Fruit fly (Drosophila melanogaster) whole organism, embryonic: ENCODE results near the gene CG9775.

Experiments used
- Antp ChIP-seq: fragments of 200-800 bp; sonication (Bioruptor generic); optimal IDR thresholded peaks from 3 replicates; lab custom pipeline; 2016; ENCODE audit warnings: missing biosample characterization, missing genetic modification characterization
- BEAF-32 ChIP-seq: fragments of 200-800 bp; sonication (Bioruptor generic); optimal IDR thresholded peaks from 3 replicates; lab custom pipeline; 2017; ENCODE audit warnings: missing biosample characterization, missing genetic modification characterization, mild to moderate bottlenecking, moderate library complexity, missing genetic modification reagents
- Bgb ChIP-seq: fragments of 200-800 bp; sonication (Bioruptor generic); IDR thresholded peaks from 2 replicates; pipeline ENCODE4 v1.3.6; 2022; ENCODE audit warnings: missing biosample characterization, missing genetic modification characterization; ENCODE audit not compliant: partially characterized antibody
- Bteb2 ChIP-seq: fragments of 200-800 bp; sonication (Bioruptor generic); optimal IDR thresholded peaks from 2 replicates; lab custom pipeline; 2016; ENCODE audit warnings: missing biosample characterization, missing genetic modification characterization
- CG11398 ChIP-seq: fragments of 200-800 bp; sonication (Bioruptor generic); optimal IDR thresholded peaks from 2 replicates; lab custom pipeline; 2016; ENCODE audit warnings: missing biosample characterization, missing genetic modification characterization
- CG11504 ChIP-seq: fragments of 200-800 bp; sonication (Bioruptor generic); optimal IDR thresholded peaks from 3 replicates; lab custom pipeline; 2019; ENCODE audit warnings: missing biosample characterization, mild to moderate bottlenecking, missing genetic modification characterization, moderate library complexity
- CG16813 ChIP-seq: fragments of 200-800 bp; sonication (Bioruptor generic); IDR thresholded peaks from 3 replicates; pipeline ENCODE4 v1.3.6; 2022; ENCODE audit warnings: missing biosample characterization, missing genetic modification characterization; ENCODE audit not compliant: partially characterized antibody
- CG17568 ChIP-seq: fragments of 200-800 bp; sonication (Bioruptor generic); optimal IDR thresholded peaks from 2 replicates; lab custom pipeline; 2018; ENCODE audit warnings: missing biosample characterization, mild to moderate bottlenecking, missing genetic modification characterization, moderate library complexity
- CG17802 ChIP-seq: fragments of 200-800 bp; sonication (Bioruptor generic); optimal IDR thresholded peaks from 2 replicates; lab custom pipeline; 2018; ENCODE audit warnings: missing biosample characterization, mild to moderate bottlenecking, missing genetic modification characterization, moderate library complexity
- CG17829 ChIP-seq: fragments of 200-800 bp; optimal IDR thresholded peaks from 2 replicates; lab custom pipeline; 2019; ENCODE audit warnings: missing biosample characterization, mild to moderate bottlenecking, missing genetic modification characterization, moderate library complexity
- CG18011 ChIP-seq: fragments of 200-800 bp; sonication (Bioruptor generic); optimal IDR thresholded peaks from 2 replicates; lab custom pipeline; 2017; ENCODE audit warnings: missing biosample characterization, missing genetic modification characterization, mild to moderate bottlenecking, moderate library complexity, missing genotype
- CG18599 ChIP-seq: fragments of 200-800 bp; sonication (Bioruptor generic); optimal IDR thresholded peaks from 3 replicates; lab custom pipeline; 2017; ENCODE audit warnings: missing biosample characterization, missing genetic modification characterization, mild to moderate bottlenecking, moderate library complexity, missing genetic modification reagents
- CG2199 ChIP-seq: fragments of 200-800 bp; sonication (Bioruptor generic); IDR thresholded peaks from 3 replicates; pipeline ENCODE4 v1.3.6; 2022; ENCODE audit warnings: missing biosample characterization, missing genetic modification characterization
- CG2875 ChIP-seq: fragments of 200-800 bp; sonication (Bioruptor generic); optimal IDR thresholded peaks from 2 replicates; lab custom pipeline; 2017; ENCODE audit warnings: missing biosample characterization, mild to moderate bottlenecking, missing genetic modification characterization, missing genetic modification reagents
- CG34224 ChIP-seq: fragments of 200-800 bp; sonication (Bioruptor generic); IDR thresholded peaks from 3 replicates; pipeline ENCODE4 v1.3.6; 2022; ENCODE audit warnings: missing biosample characterization, missing genetic modification characterization; ENCODE audit not compliant: partially characterized antibody
- CG4617 ChIP-seq: fragments of 200-800 bp; sonication (Bioruptor generic); optimal IDR thresholded peaks from 3 replicates; lab custom pipeline; 2016; ENCODE audit warnings: missing biosample characterization, missing genetic modification characterization, borderline replicate concordance
- CG6791 ChIP-seq: fragments of 200-800 bp; sonication (Bioruptor generic); IDR thresholded peaks from 3 replicates; pipeline ENCODE4 v1.3.6; 2022; ENCODE audit warnings: missing biosample characterization, missing genetic modification characterization; ENCODE audit not compliant: partially characterized antibody
- Chrac-16 ChIP-seq: fragments of 200-800 bp; sonication (Bioruptor generic); optimal IDR thresholded peaks from 3 replicates; lab custom pipeline; 2016; ENCODE audit warnings: missing biosample characterization, missing genetic modification characterization
- CoRest ChIP-seq: fragments of 200-800 bp; sonication (Bioruptor generic); optimal IDR thresholded peaks from 3 replicates; lab custom pipeline; 2018; ENCODE audit warnings: missing biosample characterization, mild to moderate bottlenecking, missing genetic modification characterization, moderate library complexity
- Dll ChIP-seq: fragments of 200-800 bp; sonication (Bioruptor generic); IDR thresholded peaks from 4 replicates; pipeline ENCODE4 v1.3.6; 2022; ENCODE audit warnings: missing biosample characterization, missing genetic modification characterization; ENCODE audit not compliant: partially characterized antibody
- Dref ChIP-seq: fragments of 200-800 bp; sonication (Bioruptor generic); IDR thresholded peaks from 2 replicates; pipeline ENCODE4 v1.3.6; 2022; ENCODE audit warnings: missing biosample characterization, missing genetic modification characterization
- E2f2 ChIP-seq: fragments of 200-800 bp; sonication (Bioruptor generic); IDR thresholded peaks from 2 replicates; pipeline ENCODE4 v1.3.6; 2022; ENCODE audit warnings: missing biosample characterization, missing genetic modification characterization
- Fer1 ChIP-seq: fragments of 200-800 bp; sonication (Bioruptor generic); optimal IDR thresholded peaks from 2 replicates; lab custom pipeline; 2017; ENCODE audit warnings: missing biosample characterization, mild to moderate bottlenecking, missing genetic modification characterization
- HLH3B ChIP-seq: fragments of 200-800 bp; sonication (Bioruptor generic); IDR thresholded peaks from 2 replicates; pipeline ENCODE4 v1.3.6; 2022; ENCODE audit warnings: missing biosample characterization, missing genetic modification characterization
- Hmr ChIP-seq: fragments of 200-800 bp; sonication (Bioruptor generic); optimal IDR thresholded peaks from 3 replicates; lab custom pipeline; 2017; ENCODE audit warnings: mild to moderate bottlenecking, missing biosample characterization, missing genetic modification reagents, missing genetic modification characterization
- Hr39 ChIP-seq: fragments of >200 bp; optimal IDR thresholded peaks from 2 replicates; lab custom pipeline; 2017
- MESR4 ChIP-seq: fragments of 200-800 bp; sonication (Bioruptor generic); optimal IDR thresholded peaks from 2 replicates; lab custom pipeline; 2018; ENCODE audit warnings: missing biosample characterization, mild to moderate bottlenecking, missing genetic modification characterization, moderate library complexity
- Med ChIP-seq: fragments of 200-800 bp; sonication (Bioruptor generic); peaks from one replicate; lab custom pipeline; 2016; ENCODE audit warnings: missing biosample characterization, missing genetic modification characterization, mild to moderate bottlenecking, inconsistent platforms, moderate library complexity
- Oli ChIP-seq: fragments of 200-800 bp; sonication (Bioruptor generic); optimal IDR thresholded peaks from 2 replicates; lab custom pipeline; 2018; ENCODE audit warnings: missing biosample characterization, mild to moderate bottlenecking, missing genetic modification characterization, moderate library complexity
- PHDP ChIP-seq: fragments of 200-800 bp; sonication (Bioruptor generic); optimal IDR thresholded peaks from 3 replicates; lab custom pipeline; 2018; ENCODE audit warnings: missing biosample characterization, mild to moderate bottlenecking, missing genetic modification characterization, moderate library complexity
- Sin3A ChIP-seq: fragments of >200 bp; optimal IDR thresholded peaks from 2 replicates; lab custom pipeline; 2018
- Sry-β ChIP-seq: fragments of 200-800 bp; sonication (Bioruptor generic); optimal IDR thresholded peaks from 2 replicates; lab custom pipeline; 2018; ENCODE audit warnings: missing biosample characterization, mild to moderate bottlenecking, missing genetic modification characterization, moderate library complexity
- Trl ChIP-seq, 3 experiments: fragments of >200 bp in 2 of 3; fragments of 200-800 bp in 1 of 3; sonication (Bioruptor generic) in 1 of 3; optimal IDR thresholded peaks; 2 replicates in 1 of 3; 3 replicates in 2 of 3; lab custom pipeline; 2016 to 2017; ENCODE audit warnings: missing biosample characterization in 1 of 3, missing genetic modification characterization in 1 of 3
- amos ChIP-seq: fragments of 200-800 bp; sonication (Bioruptor generic); IDR thresholded peaks from 2 replicates; pipeline ENCODE4 v1.3.6; 2022; ENCODE audit warnings: missing biosample characterization, missing genetic modification characterization; ENCODE audit not compliant: partially characterized antibody
- ato ChIP-seq: fragments of 200-800 bp; sonication (Bioruptor generic); IDR thresholded peaks from 2 replicates; pipeline ENCODE4 v1.3.6; 2022; ENCODE audit warnings: missing biosample characterization, missing genetic modification characterization; ENCODE audit not compliant: partially characterized antibody
- bbx ChIP-seq: fragments of 200-800 bp; sonication (Bioruptor generic); IDR thresholded peaks from 2 replicates; pipeline ENCODE4 v1.3.6; 2022; ENCODE audit warnings: missing biosample characterization, missing genetic modification characterization; ENCODE audit not compliant: partially characterized antibody
- dm ChIP-seq: fragments of 200-800 bp; sonication (Bioruptor generic); optimal IDR thresholded peaks from 3 replicates; lab custom pipeline; 2016; ENCODE audit warnings: missing biosample characterization, missing genetic modification characterization
- fru ChIP-seq: fragments of >200 bp; optimal IDR thresholded peaks from 2 replicates; lab custom pipeline; 2017
- gem ChIP-seq: fragments of 200-800 bp; sonication (Bioruptor generic); optimal IDR thresholded peaks from 2 replicates; lab custom pipeline; 2019; ENCODE audit warnings: missing biosample characterization, mild to moderate bottlenecking, missing genetic modification characterization, moderate library complexity
- inv ChIP-seq: fragments of 200-800 bp; sonication (Bioruptor generic); IDR thresholded peaks from 2 replicates; pipeline ENCODE4 v1.3.6; 2022; ENCODE audit warnings: missing biosample characterization, missing genetic modification characterization; ENCODE audit not compliant: partially characterized antibody
- kah ChIP-seq: fragments of 200-800 bp; sonication (Bioruptor generic); optimal IDR thresholded peaks from 2 replicates; lab custom pipeline; 2018; ENCODE audit warnings: missing biosample characterization, mild to moderate bottlenecking, missing genetic modification characterization
- mld ChIP-seq: fragments of 200-800 bp; sonication (Bioruptor generic); IDR thresholded peaks from 3 replicates; pipeline ENCODE4 v1.3.6; 2022; ENCODE audit warnings: missing biosample characterization, missing genetic modification characterization; ENCODE audit not compliant: partially characterized antibody
- nerfin-2 ChIP-seq: fragments of 200-800 bp; sonication (Bioruptor generic); IDR thresholded peaks from 2 replicates; pipeline ENCODE4 v1.3.6; 2022; ENCODE audit warnings: missing biosample characterization, missing genetic modification characterization; ENCODE audit not compliant: partially characterized antibody
- nmo ChIP-seq: fragments of 200-800 bp; sonication (Bioruptor generic); optimal IDR thresholded peaks from 2 replicates; lab custom pipeline; 2018; ENCODE audit warnings: missing biosample characterization, mild to moderate bottlenecking, missing genetic modification characterization, moderate library complexity
- row ChIP-seq: fragments of 200-800 bp; sonication (Bioruptor generic); IDR thresholded peaks from 3 replicates; pipeline ENCODE4 v1.3.6; 2022; ENCODE audit warnings: missing biosample characterization, missing genetic modification characterization
- scrt ChIP-seq: fragments of 200-800 bp; sonication (Bioruptor generic); optimal IDR thresholded peaks from 2 replicates; lab custom pipeline; 2018; ENCODE audit warnings: missing biosample characterization, mild to moderate bottlenecking, missing genetic modification characterization, moderate library complexity
- tap ChIP-seq: fragments of 200-800 bp; optimal IDR thresholded peaks from 3 replicates; lab custom pipeline; 2019; ENCODE audit warnings: missing biosample characterization, mild to moderate bottlenecking, missing genetic modification characterization, moderate library complexity
- tin ChIP-seq: fragments of 200-800 bp; sonication (Bioruptor generic); optimal IDR thresholded peaks from 3 replicates; lab custom pipeline; 2016; ENCODE audit warnings: missing biosample characterization, missing genetic modification characterization

The CG9775 gene

DNA sequence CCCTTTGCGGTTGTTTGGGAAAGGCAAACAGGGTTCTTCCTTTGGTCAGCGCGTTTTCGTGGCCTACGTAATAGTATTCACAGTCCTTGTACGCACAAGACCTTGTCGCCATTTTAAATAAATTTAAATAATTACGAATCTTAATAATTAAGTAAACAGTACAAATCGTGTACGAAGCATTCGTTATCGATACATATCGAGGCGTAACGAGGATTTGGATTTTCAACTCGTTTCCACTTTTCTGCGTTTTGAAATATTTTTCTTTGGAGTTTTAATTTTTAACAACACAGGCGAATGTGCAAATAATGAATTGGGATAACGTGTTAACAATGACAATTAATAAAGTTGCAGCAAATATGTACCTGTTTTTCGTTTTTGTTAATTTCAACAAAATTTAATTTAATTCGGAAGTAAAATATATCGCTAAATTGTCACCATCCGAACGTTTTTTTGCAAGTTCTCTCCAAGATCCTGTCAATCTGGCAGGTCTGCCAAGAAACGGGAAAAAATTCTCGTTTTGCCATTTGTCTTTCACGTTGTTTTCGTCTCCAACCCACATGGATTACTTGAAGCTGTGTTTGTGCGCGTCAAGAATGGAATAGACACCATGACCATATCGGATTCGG, 3.9 kb upstream of the CG9775 start, which contains the start of the genes Dlip2 and rpk (continued):
- no peak for TF ChIP-seq Chrac-16 (GFP tag; lab: Kevin White, UChicago)
- TF ChIP-seq Fer1 (GFP tag; lab: Kevin White, UChicago): no peak
- no peak for TF ChIP-seq CG2875 (GFP tag; lab: Kevin White, UChicago)
- TF ChIP-seq Oli (tag; lab: Kevin White, UChicago): no peak
- peak; percentile 24 for TF ChIP-seq gem (tag; lab: Kevin White, UChicago)
- peak; percentile 92 for TF ChIP-seq Bgb (GFP tag; lab: Robert Waterston, UW)
- no peak for TF ChIP-seq tin (GFP tag; lab: Kevin White, UChicago)
- TF ChIP-seq CG17829: peak; percentile 45
- no peak for TF ChIP-seq tap (tag; lab: Kevin White, UChicago)
- TF ChIP-seq row (GFP tag; lab: Robert Waterston, UW): peak; percentile 66; the same call in 2 of the 3 replicates
- no peak for TF ChIP-seq CG18011 (GFP tag; lab: Kevin White, UChicago)
- TF ChIP-seq Sry-β (GFP tag; lab: Kevin White, UChicago): peak; percentile 62
- peak; percentile 31 for TF ChIP-seq MESR4
- peak; percentile 6 for TF ChIP-seq Sin3A (lab: Kevin White, UChicago)
- TF ChIP-seq Bteb2 (GFP tag; lab: Kevin White, UChicago): no peak
- TF ChIP-seq dm (GFP tag; lab: Kevin White, UChicago): no peak
- peak; percentile 31 for TF ChIP-seq CoRest
- TF ChIP-seq Trl (optimal IDR thresholded peaks at IDR 0.05; lab: Kevin White, UChicago): no peak
- TF ChIP-seq Trl (GFP tag; optimal IDR thresholded peaks at IDR 0.05; lab: Kevin White, UChicago): no peak
- TF ChIP-seq mld (GFP tag; lab: Robert Waterston, UW): peak; percentile 70; the same call in 1 of the 3 replicates
- no peak for TF ChIP-seq CG11504 (tag; lab: Kevin White, UChicago)
- TF ChIP-seq BEAF-32 (GFP tag; lab: Kevin White, UChicago): peak; percentile 87
- no peak for TF ChIP-seq Hr39
- TF ChIP-seq scrt (GFP tag; lab: Kevin White, UChicago): no peak
- TF ChIP-seq CG34224 (GFP tag; lab: Robert Waterston, UW): peak; percentile 93
- peak; percentile 82 for TF ChIP-seq CG16813 (GFP tag; lab: Robert Waterston, UW)
- no peak for TF ChIP-seq PHDP (tag; lab: Kevin White, UChicago)
- TF ChIP-seq HLH3B (GFP tag; lab: Robert Waterston, UW): no peak
- no peak for TF ChIP-seq fru (lab: Kevin White, UChicago)
- peak; percentile 45 for TF ChIP-seq nmo (GFP tag; lab: Kevin White, UChicago)
- TF ChIP-seq ato (GFP tag; lab: Robert Waterston, UW): peak; percentile 89
- TF ChIP-seq amos (GFP tag; lab: Robert Waterston, UW): peak; percentile 90
- no peak for TF ChIP-seq CG2199 (GFP tag; lab: Robert Waterston, UW)
- peak; percentile 72 for TF ChIP-seq Dref (GFP tag; lab: Robert Waterston, UW)
- peak; percentile 55 for TF ChIP-seq Med
- no peak for TF ChIP-seq Hmr (GFP tag; lab: Kevin White, UChicago)
- TF ChIP-seq CG4617: peak; percentile 38
- peak; percentile 87 for TF ChIP-seq bbx
- TF ChIP-seq Dll: peak; percentile 92
- no peak for TF ChIP-seq CG11398 (GFP tag; lab: Kevin White, UChicago)
- TF ChIP-seq Antp (GFP tag; lab: Kevin White, UChicago): no peak
- TF ChIP-seq inv (GFP tag; lab: Robert Waterston, UW): peak; percentile 79
- TF ChIP-seq nerfin-2 (GFP tag; lab: Robert Waterston, UW): peak; percentile 62; the same call in 1 of the 2 replicates
- TF ChIP-seq CG17802 (tag; lab: Kevin White, UChicago): peak; percentile 77
- TF ChIP-seq CG6791 (GFP tag; lab: Robert Waterston, UW): peak; percentile 89
- TF ChIP-seq CG17568 (GFP tag; lab: Kevin White, UChicago): no peak
- peak; percentile 51 for TF ChIP-seq E2f2 (GFP tag; lab: Robert Waterston, UW)
- TF ChIP-seq kah (GFP tag; lab: Kevin White, UChicago): no peak
- no peak for TF ChIP-seq CG18599
